Fruit fly (Drosophila melanogaster): ENCODE data around the gene HP1D3csd.

HP1D3csd gene

DNA sequence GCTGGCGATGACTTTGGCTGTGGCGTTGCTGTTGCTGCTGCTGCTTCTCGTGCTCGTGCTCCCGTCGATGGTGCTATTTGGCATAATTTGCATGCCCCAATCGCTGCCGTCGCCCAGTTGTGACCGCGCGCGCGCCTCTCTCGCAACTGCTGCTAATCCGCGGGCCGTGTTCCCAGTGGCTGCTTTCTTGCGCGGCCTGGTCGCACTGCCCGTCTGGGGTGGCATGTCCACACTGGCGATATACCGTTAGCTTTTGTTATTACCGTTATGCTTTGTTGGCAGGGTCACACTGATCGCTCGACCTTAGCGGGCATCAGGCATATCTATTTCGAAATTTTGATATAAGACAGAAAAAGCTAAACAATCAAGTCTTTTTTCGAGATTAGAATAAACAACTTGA is 11.6 kb downstream of the HP1D3csd start, which contains the start of gene CG7990:
Gene CG7990 (minus strand): TSS at position 350 of the 400 bp plus-strand sequence.
- TF ChIP-seq psq (optimal IDR thresholded peaks at IDR 0.05) (no peak), Sin3A (optimal IDR thresholded peaks at IDR 0.05) (no peak), ttk (optimal IDR thresholded peaks at IDR 0.05) (no peak), h (optimal IDR thresholded peaks at IDR 0.05) (no peak), Myc (optimal IDR thresholded peaks at IDR 0.05) (no peak), insv (optimal IDR thresholded peaks at IDR 0.05) (no peak)

DNA sequence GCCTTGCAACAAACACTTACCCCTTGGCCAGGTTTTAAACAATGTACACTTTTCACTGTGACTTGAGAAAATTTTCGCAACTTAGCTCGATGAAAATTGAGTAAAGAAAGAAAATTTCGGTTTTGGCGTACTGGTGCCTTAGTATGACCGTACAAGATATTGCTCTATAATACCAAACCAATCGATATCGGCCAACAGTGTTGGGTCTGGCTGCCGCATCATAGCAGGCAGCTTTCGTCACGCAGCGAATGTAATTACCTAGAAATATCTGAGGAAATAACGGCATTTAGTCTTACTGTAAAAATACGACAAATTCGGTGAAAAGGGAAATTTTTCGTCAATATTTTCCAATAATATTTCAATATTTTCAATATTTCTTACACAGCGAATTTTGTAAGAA is 18.0 kb downstream of the HP1D3csd start, which contains the start of gene Ulp1:
Gene Ulp1 (minus strand): TSS at position 174 of the 400 bp plus-strand sequence.
- TF ChIP-seq ttk (optimal IDR thresholded peaks at IDR 0.05) (no peak), Sin3A (optimal IDR thresholded peaks at IDR 0.05) (no peak), psq (optimal IDR thresholded peaks at IDR 0.05) (no peak), insv (optimal IDR thresholded peaks at IDR 0.05) (no peak), Myc (optimal IDR thresholded peaks at IDR 0.05) (no peak), h (optimal IDR thresholded peaks at IDR 0.05) (no peak)

DNA sequence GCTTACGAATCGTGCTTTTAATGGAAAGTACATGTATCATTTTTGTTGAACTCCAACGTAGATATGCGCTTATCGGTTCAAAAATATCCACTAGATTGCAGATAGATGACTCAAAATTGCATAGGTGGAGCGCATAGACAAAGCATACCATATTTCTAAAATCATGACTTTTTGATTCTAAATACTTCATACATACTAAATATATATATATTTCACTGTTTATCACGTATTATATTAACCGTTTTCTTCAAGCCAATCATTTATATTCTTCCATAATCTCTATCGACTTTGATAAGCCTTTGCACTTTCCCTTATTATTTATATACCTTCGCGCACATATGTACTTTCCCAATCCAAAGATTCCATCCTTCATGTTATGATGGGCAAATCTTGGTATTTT is 22.0 kb downstream of the HP1D3csd start, which contains the start of gene CG14195:
Gene CG14195 (minus strand): TSS at position 101 of the 400 bp plus-strand sequence.
- no peak for TF ChIP-seq Myc (optimal IDR thresholded peaks at IDR 0.05)
- TF ChIP-seq insv (optimal IDR thresholded peaks at IDR 0.05) = no peak
- no peak for TF ChIP-seq psq (optimal IDR thresholded peaks at IDR 0.05)
- TF ChIP-seq ttk (optimal IDR thresholded peaks at IDR 0.05) = no peak
- TF ChIP-seq Sin3A (optimal IDR thresholded peaks at IDR 0.05) = no peak
- TF ChIP-seq h (optimal IDR thresholded peaks at IDR 0.05) = no peak

DNA sequence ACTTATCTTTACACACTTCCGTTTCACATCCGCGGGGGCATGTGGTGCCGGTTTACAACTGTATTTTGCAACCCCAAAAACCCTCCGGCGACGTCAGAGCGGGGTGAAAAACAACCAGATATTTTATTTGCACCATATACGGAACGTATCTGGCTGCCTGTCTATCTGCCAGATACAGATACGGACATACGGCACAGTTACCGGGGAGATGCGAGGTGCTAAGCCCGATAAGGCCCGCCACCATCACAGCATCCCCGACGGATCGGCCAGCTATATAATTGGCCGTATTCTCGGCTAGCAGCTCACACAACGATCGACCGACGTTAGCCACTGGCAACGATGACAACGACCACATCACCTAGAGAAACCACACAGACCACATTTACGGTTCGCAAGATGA is 22.9 kb downstream of the HP1D3csd start, which contains the start of gene Mur18B:
Gene Mur18B (plus strand): TSS at position 301 of the 400 bp plus-strand sequence.
- no peak for TF ChIP-seq ttk (optimal IDR thresholded peaks at IDR 0.05)
- TF ChIP-seq psq (optimal IDR thresholded peaks at IDR 0.05) = no peak
- TF ChIP-seq insv (optimal IDR thresholded peaks at IDR 0.05) = no peak
- TF ChIP-seq Myc (optimal IDR thresholded peaks at IDR 0.05) = no peak
- TF ChIP-seq h (optimal IDR thresholded peaks at IDR 0.05) = no peak

DNA sequence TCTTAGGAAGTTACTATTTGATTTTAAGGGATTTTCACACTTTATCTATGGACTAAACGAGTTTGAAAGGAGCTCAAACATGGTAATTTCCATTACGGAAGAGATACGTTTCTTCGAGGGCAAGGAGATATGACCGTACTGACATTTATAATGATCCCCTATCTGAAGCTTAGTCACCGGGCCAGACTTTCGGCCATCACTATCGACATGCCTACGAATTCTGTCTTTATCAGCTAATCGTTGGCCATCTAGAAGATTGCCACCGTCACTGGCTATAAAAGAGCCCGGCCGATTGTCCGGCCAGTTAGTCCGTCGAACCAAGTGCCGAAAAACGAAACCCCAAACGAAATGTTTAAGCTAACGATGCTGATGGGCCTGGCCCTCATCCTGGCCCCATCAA is 25.2 kb downstream of the HP1D3csd start, which contains the start of gene Muc18B:
Gene Muc18B (plus strand): TSS at position 301 of the 400 bp plus-strand sequence.
- TF ChIP-seq insv (optimal IDR thresholded peaks at IDR 0.05) (no peak), psq (optimal IDR thresholded peaks at IDR 0.05) (no peak), Myc (optimal IDR thresholded peaks at IDR 0.05) (no peak), Sin3A (optimal IDR thresholded peaks at IDR 0.05) (no peak), h (optimal IDR thresholded peaks at IDR 0.05) (no peak), ttk (optimal IDR thresholded peaks at IDR 0.05) (no peak)

DNA sequence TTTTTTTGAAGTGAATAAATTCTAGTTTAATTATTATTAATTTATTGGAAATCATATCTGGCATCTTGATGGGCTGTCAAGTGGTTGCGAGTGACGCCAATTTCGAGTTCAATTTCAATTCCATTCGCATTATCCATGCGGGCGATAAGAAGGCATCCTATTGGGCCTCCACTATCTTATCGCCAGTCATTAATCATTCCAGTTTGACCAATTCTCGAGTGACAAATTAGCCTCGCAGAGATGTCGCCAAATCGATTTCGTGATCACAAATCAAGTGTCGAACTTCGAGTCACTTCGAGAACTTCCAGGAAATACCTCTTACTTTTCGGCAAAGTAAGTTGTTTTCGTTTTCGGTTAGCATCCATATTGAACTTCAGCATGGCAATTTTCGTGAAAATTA is 26.7 kb downstream of the HP1D3csd start:
- TF ChIP-seq ttk (optimal IDR thresholded peaks at IDR 0.05) (no peak), Sin3A (optimal IDR thresholded peaks at IDR 0.05) (no peak), Myc (optimal IDR thresholded peaks at IDR 0.05) (no peak), psq (optimal IDR thresholded peaks at IDR 0.05) (no peak), h (optimal IDR thresholded peaks at IDR 0.05) (no peak), insv (optimal IDR thresholded peaks at IDR 0.05) (no peak)

DNA sequence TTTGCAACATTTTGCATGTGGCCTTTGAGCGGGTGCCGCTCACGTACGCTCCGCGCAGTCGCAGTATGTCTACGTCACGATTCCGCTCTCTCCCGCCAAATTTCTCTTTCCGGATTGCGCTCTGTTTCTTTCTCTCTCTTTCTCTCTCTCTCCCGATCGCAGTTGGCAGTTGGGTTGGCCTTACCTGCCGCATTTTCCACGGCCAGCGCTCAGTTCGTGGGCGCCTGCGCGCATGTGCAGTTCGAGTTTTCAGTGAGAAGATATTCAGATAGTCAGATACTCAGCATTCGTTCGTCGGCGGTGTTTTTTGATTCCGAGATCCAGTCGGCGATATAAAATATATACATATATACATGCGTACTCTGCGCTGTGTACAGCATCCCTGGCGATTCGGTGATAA is 30.4 kb downstream of the HP1D3csd start, which contains the start of gene CG7884:
Gene CG7884 (plus strand): TSS at position 208 of the 400 bp plus-strand sequence.
- TF ChIP-seq psq (optimal IDR thresholded peaks at IDR 0.05) (no peak), ttk (optimal IDR thresholded peaks at IDR 0.05) (no peak), h (optimal IDR thresholded peaks at IDR 0.05) (no peak), Myc (optimal IDR thresholded peaks at IDR 0.05) (no peak), insv (optimal IDR thresholded peaks at IDR 0.05) (no peak), Sin3A (optimal IDR thresholded peaks at IDR 0.05) (no peak)

DNA sequence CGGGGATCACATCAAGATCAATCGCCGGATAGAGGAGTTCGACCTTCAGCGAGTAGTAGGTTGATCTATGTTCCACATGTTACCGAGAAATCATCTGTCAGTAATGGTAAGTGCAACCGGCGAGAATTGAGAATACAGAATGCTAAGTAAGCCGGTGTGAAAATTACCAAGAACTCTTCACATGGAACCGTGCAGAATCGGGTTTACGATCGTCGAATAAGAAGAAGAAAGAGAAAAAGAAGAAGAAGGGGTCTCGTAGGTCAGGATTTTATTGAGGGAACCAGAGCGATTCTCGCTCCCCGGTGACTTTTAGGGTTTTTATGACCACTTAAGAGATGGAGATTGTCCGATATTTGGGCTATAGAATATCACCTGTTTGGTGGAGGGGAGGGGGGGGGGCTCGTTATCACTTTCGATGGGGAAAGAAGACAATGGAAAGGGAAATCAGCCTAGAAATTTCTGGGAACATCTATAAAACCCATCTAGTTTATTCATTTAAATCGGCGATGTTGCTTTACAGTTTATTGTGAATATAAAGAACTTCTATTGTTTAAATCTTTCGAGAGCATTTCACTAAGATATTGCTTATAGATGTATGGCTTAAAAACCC is 31.1 kb downstream of the HP1D3csd start:
- TF ChIP-seq h (optimal IDR thresholded peaks at IDR 0.05) (no peak), psq (optimal IDR thresholded peaks at IDR 0.05) (no peak), Sin3A (optimal IDR thresholded peaks at IDR 0.05) (no peak), insv (optimal IDR thresholded peaks at IDR 0.05) (no peak), Myc (optimal IDR thresholded peaks at IDR 0.05) (no peak), ttk (optimal IDR thresholded peaks at IDR 0.05) (no peak)

DNA sequence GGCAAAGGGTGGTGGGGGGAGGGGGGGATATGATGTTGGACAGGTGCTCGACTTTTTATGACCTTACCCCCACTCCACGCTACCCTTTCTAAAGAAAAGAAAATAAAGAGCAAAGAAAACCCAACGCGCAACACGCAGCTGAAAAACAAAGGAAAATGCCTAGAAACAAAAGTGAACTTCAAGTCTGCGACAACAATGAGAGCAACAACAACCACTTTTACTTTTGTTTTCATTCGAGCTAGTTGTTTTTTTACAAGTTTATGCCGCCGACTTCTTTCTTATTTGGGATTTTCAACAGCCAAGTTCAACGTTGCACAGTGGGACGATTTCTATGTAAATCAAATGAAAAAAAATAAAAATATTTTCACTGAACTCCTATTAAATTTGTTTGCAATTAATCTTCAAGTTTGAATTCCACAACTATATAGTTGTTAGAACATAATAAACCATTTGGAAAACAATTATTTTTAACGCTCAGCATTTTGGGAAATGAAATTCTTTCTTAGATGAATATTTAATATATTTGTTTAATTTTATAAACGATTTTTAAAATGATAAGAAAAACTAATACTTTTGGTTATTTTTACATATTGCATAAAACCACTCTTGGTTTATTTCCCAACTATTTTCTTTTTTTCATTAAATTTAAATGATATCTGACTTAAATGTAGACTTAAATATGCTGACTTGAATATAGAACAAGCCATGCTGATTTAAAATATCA is 34.7 kb downstream of the HP1D3csd start:
- TF ChIP-seq insv (optimal IDR thresholded peaks at IDR 0.05) (no peak), psq (optimal IDR thresholded peaks at IDR 0.05) (no peak), ttk (optimal IDR thresholded peaks at IDR 0.05) (no peak), Sin3A (optimal IDR thresholded peaks at IDR 0.05) (no peak), h (optimal IDR thresholded peaks at IDR 0.05) (no peak), Myc (optimal IDR thresholded peaks at IDR 0.05) (no peak)

DNA sequence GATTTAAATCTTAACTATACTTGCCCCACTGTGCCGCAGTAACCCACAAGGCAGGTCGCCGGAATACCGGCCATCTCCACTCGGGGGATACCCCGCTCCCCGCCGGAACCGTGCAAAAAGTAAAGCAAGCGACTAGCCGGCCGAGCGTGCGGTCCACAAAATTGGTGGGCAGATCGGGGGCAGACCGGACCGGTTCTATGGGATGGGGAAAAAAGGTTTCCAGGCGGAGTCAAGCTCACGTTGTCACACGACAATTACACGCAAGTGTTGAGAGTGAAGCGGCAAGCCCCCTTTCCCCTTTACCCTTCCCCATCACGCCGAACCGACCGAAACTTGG is 35.3 kb downstream of the HP1D3csd start:
- no peak for TF ChIP-seq h (optimal IDR thresholded peaks at IDR 0.05)
- no peak for TF ChIP-seq ttk (optimal IDR thresholded peaks at IDR 0.05)
- TF ChIP-seq Myc (optimal IDR thresholded peaks at IDR 0.05) = no peak
- no peak for TF ChIP-seq insv (optimal IDR thresholded peaks at IDR 0.05)
- TF ChIP-seq psq (optimal IDR thresholded peaks at IDR 0.05) = no peak

DNA sequence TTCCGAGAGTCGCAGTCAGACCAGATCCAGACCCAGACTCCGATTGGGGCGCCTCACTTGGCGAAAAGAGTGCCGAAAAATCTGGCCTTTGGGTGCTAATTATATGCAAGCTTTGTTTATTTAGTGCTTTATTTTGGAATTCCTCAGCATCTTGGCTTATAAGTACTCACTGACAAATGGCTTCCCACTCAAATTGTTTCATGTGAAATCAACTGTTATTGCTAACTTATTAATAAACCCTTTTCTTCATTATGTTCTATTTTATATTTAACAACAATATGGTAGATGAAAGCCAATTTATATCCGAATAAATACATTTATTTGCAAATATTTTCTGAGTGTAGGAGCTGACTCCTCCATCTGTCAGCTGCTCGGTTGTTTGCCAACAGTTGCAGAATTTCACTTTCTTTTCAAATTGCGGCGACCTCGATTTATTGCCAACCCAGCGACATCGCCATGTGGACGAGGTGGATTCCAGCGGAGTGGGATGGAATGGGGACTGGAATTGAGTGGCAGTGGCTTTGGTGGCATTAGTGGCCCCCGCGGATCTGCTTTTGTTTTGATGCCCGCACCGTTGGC is 39.9 kb downstream of the HP1D3csd start:
- TF ChIP-seq psq (optimal IDR thresholded peaks at IDR 0.05) (no peak), Sin3A (optimal IDR thresholded peaks at IDR 0.05) (no peak), insv (optimal IDR thresholded peaks at IDR 0.05) (no peak), h (optimal IDR thresholded peaks at IDR 0.05) (no peak), Myc (optimal IDR thresholded peaks at IDR 0.05) (no peak), ttk (optimal IDR thresholded peaks at IDR 0.05) (no peak)

DNA sequence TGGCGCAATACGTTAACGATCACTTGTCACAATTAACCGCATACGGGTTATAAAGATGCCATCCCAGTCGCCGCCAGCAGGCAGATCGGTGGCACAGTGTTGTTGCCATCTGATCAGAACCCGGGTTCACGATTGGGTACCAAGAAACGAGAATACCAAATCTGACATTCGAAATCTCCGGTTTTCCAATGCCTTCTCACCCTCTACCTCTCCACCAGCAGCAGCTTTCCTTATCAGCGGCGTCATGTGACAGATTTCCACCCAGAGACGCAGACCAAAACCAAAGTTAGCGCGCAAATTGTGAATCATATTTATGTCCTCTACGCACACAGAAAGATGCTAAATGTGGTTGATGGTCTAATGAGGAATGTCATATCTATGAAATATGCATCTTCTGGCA is 48.6 kb downstream of the HP1D3csd start:
- no peak for TF ChIP-seq Myc (optimal IDR thresholded peaks at IDR 0.05)

Measured in Kc167 (cell line).